Worm (Caenorhabditis elegans): ENCODE measurements around the gene srz-99.

DNA sequence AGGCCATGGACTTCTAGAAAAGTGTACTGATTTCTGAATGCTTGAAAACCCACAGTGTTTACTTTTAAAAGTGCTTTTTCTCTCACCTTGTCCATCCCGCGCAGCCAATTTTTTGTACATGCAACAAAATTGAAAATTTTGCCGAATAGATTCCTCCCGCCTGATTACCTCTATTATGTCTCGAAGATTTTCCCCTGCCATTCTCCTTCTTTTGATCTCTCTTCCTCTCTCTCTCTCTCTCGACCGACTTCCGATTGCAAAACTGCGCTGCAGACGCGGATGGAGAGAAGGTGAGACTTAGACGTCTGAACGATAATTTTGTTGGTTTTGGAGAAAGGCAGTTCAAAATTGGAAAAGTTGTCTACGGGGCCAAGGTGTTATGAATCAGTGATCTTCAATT is 44.4 kb downstream of the srz-99 start:
- TF ChIP-seq unc-130 (GFP tag; optimal IDR thresholded peaks at IDR 0.05) (no peak), aly-2 (tag; optimal IDR thresholded peaks at IDR 0.05) (no peak), fos-1 (tag; optimal IDR thresholded peaks at IDR 0.05) (no peak), unc-62 (GFP tag; optimal IDR thresholded peaks at IDR 0.05 in 1 of 2) (no peak), unc-62 (tag; optimal IDR thresholded peaks at IDR 0.05) (no peak), dmd-6 (GFP tag; IDR thresholded peaks at IDR 0.05) (no peak), vab-7 (GFP tag; IDR thresholded peaks at IDR 0.05) (no peak), F44E2.7 (GFP tag; IDR thresholded peaks at IDR 0.05) (no peak), tra-1 (GFP tag; IDR thresholded peaks at IDR 0.05) (no peak), Y105C5A.15 (GFP tag; IDR thresholded peaks at IDR 0.05) (no peak), unc-39 (tag; optimal IDR thresholded peaks at IDR 0.05) (no peak), F37D6.2 (tag; optimal IDR thresholded peaks at IDR 0.05) (no peak), pqm-1 (tag; optimal IDR thresholded peaks at IDR 0.05) (no peak), jun-1 (tag; optimal IDR thresholded peaks at IDR 0.05) (no peak)

All from whole organism, L4 larva.